Fruit fly (Drosophila melanogaster) whole organism, embryonic: ENCODE data around the gene Doa.

Experiments used
- Aef1 ChIP-seq: fragments of 200-800 bp; sonication (Bioruptor generic); IDR thresholded peaks from 3 replicates; pipeline ENCODE4 v1.3.6; 2022; ENCODE audit warnings: missing biosample characterization, missing genetic modification characterization
- BtbVII ChIP-seq: fragments of 200-800 bp; sonication (Bioruptor generic); optimal IDR thresholded peaks from 3 replicates; lab custom pipeline; 2017; ENCODE audit warnings: missing biosample characterization, mild to moderate bottlenecking, missing genetic modification characterization
- Bteb2 ChIP-seq: fragments of 200-800 bp; sonication (Bioruptor generic); optimal IDR thresholded peaks from 2 replicates; lab custom pipeline; 2016; ENCODE audit warnings: missing biosample characterization, missing genetic modification characterization
- CG1024 ChIP-seq: fragments of 200-800 bp; sonication (Bioruptor generic); IDR thresholded peaks from 2 replicates; pipeline ENCODE4 v1.3.6; 2022; ENCODE audit warnings: missing biosample characterization, missing genetic modification characterization
- CG10979 ChIP-seq: fragments of 200-800 bp; sonication (Bioruptor generic); optimal IDR thresholded peaks from 2 replicates; lab custom pipeline; 2018; ENCODE audit warnings: missing biosample characterization, mild to moderate bottlenecking, missing genetic modification characterization, moderate library complexity
- CG11093 ChIP-seq: fragments of 200-800 bp; sonication (Bioruptor generic); IDR thresholded peaks from 3 replicates; pipeline ENCODE4 v1.3.6; 2022; ENCODE audit warnings: missing biosample characterization, missing genetic modification characterization
- CG13123 ChIP-seq: fragments of 200-800 bp; sonication (Bioruptor generic); optimal IDR thresholded peaks from 2 replicates; lab custom pipeline; 2016; ENCODE audit warnings: missing biosample characterization, missing genetic modification characterization
- CG13296 ChIP-seq: fragments of 200-800 bp; sonication (Bioruptor generic); optimal IDR thresholded peaks from 3 replicates; lab custom pipeline; 2018; ENCODE audit warnings: missing biosample characterization, mild to moderate bottlenecking, missing genetic modification characterization
- CG14014 ChIP-seq: fragments of 200-800 bp; sonication (Bioruptor generic); IDR thresholded peaks from 2 replicates; pipeline ENCODE4 v1.3.6; 2022; ENCODE audit warnings: missing biosample characterization, missing genetic modification characterization
- CG14050 ChIP-seq: fragments of 200-800 bp; sonication (Bioruptor generic); IDR thresholded peaks from 3 replicates; pipeline ENCODE4 v1.3.6; 2022; ENCODE audit warnings: missing biosample characterization, missing genetic modification characterization
- CG14965 ChIP-seq: fragments of 200-800 bp; sonication (Bioruptor generic); optimal IDR thresholded peaks from 2 replicates; lab custom pipeline; 2016; ENCODE audit warnings: missing biosample characterization, missing genetic modification characterization, borderline replicate concordance
- CG1647 ChIP-seq: fragments of 200-800 bp; sonication (Bioruptor generic); optimal IDR thresholded peaks from 3 replicates; lab custom pipeline; 2016; ENCODE audit warnings: missing biosample characterization, missing genetic modification characterization
- CG16779 ChIP-seq: fragments of 200-800 bp; sonication (Bioruptor generic); IDR thresholded peaks from 2 replicates; pipeline ENCODE4 v1.3.6; 2022; ENCODE audit warnings: missing biosample characterization, missing genetic modification characterization
- CG18764 ChIP-seq: fragments of 200-800 bp; sonication (Bioruptor generic); optimal IDR thresholded peaks from 3 replicates; lab custom pipeline; 2016; ENCODE audit warnings: missing biosample characterization, missing genetic modification characterization
- CG2120 ChIP-seq: fragments of 200-800 bp; sonication (Bioruptor generic); optimal IDR thresholded peaks from 3 replicates; lab custom pipeline; 2016; ENCODE audit warnings: missing biosample characterization, missing genetic modification characterization
- CG4404 ChIP-seq: fragments of 200-800 bp; sonication (Bioruptor generic); IDR thresholded peaks from 2 replicates; pipeline ENCODE4 v1.3.6; 2022; ENCODE audit warnings: missing biosample characterization, missing genetic modification characterization
- CG5180 ChIP-seq: fragments of 200-800 bp; sonication (Bioruptor generic); optimal IDR thresholded peaks from 3 replicates; lab custom pipeline; 2017; ENCODE audit warnings: missing biosample characterization, missing genetic modification characterization, mild to moderate bottlenecking, moderate library complexity, missing genetic modification reagents
- CG6683 ChIP-seq: fragments of 200-800 bp; sonication (Bioruptor generic); optimal IDR thresholded peaks from 2 replicates; lab custom pipeline; 2017; ENCODE audit warnings: missing biosample characterization, mild to moderate bottlenecking, missing genetic modification characterization, missing genetic modification reagents
- CG6689 ChIP-seq: fragments of 200-800 bp; sonication (Bioruptor generic); IDR thresholded peaks from 2 replicates; pipeline ENCODE4 v1.3.6; 2022; ENCODE audit warnings: missing biosample characterization, missing genetic modification characterization
- CG7271 ChIP-seq: fragments of 200-800 bp; sonication (Bioruptor generic); optimal IDR thresholded peaks from 2 replicates; lab custom pipeline; 2018; ENCODE audit warnings: missing biosample characterization, mild to moderate bottlenecking, missing genetic modification characterization, moderate library complexity
- CG7556 ChIP-seq: fragments of 200-800 bp; sonication (Bioruptor generic); optimal IDR thresholded peaks from 2 replicates; lab custom pipeline; 2017; ENCODE audit warnings: missing biosample characterization, mild to moderate bottlenecking, missing genetic modification characterization
- CG7786 ChIP-seq: fragments of 200-800 bp; sonication (Bioruptor generic); optimal IDR thresholded peaks from 2 replicates; lab custom pipeline; 2016; ENCODE audit warnings: missing biosample characterization, missing genetic modification characterization
- CG7839 ChIP-seq: fragments of 200-800 bp; sonication (Bioruptor generic); optimal IDR thresholded peaks from 3 replicates; lab custom pipeline; 2018; ENCODE audit warnings: missing biosample characterization, mild to moderate bottlenecking, missing genetic modification characterization, moderate library complexity
- CG7987 ChIP-seq: fragments of 200-800 bp; sonication (Bioruptor generic); optimal IDR thresholded peaks from 2 replicates; lab custom pipeline; 2018; ENCODE audit warnings: missing biosample characterization, mild to moderate bottlenecking, missing genetic modification characterization, moderate library complexity
- Dad ChIP-seq: fragments of 200-800 bp; sonication (Bioruptor generic); optimal IDR thresholded peaks from 3 replicates; lab custom pipeline; 2016; ENCODE audit warnings: missing biosample characterization, missing genetic modification characterization
- Dbx ChIP-seq: fragments of 200-800 bp; sonication (Bioruptor generic); IDR thresholded peaks from 3 replicates; pipeline ENCODE4 v1.3.6; 2022; ENCODE audit warnings: missing biosample characterization, missing genetic modification characterization
- Gug ChIP-seq: fragments of 200-800 bp; sonication (Bioruptor generic); IDR thresholded peaks from 4 replicates; pipeline ENCODE4 v1.3.6; 2022; ENCODE audit warnings: missing biosample characterization, missing genetic modification characterization
- H15 ChIP-seq: fragments of 200-800 bp; sonication (Bioruptor generic); IDR thresholded peaks from 3 replicates; pipeline ENCODE4 v1.3.6; 2022; ENCODE audit warnings: missing biosample characterization, missing genetic modification characterization
- HmgZ ChIP-seq: fragments of 200-800 bp; sonication (Bioruptor generic); optimal IDR thresholded peaks from 2 replicates; lab custom pipeline; 2018; ENCODE audit warnings: missing biosample characterization, mild to moderate bottlenecking, missing genetic modification characterization
- Hmr ChIP-seq: fragments of 200-800 bp; sonication (Bioruptor generic); optimal IDR thresholded peaks from 3 replicates; lab custom pipeline; 2017; ENCODE audit warnings: mild to moderate bottlenecking, missing biosample characterization, missing genetic modification reagents, missing genetic modification characterization
- Hr39 ChIP-seq: fragments of >200 bp; optimal IDR thresholded peaks from 2 replicates; lab custom pipeline; 2017
- MBD-R2 ChIP-seq: fragments of 200-800 bp; sonication (Bioruptor generic); IDR thresholded peaks from 2 replicates; pipeline ENCODE4 v1.3.6; 2022; ENCODE audit warnings: missing biosample characterization, missing genetic modification characterization
- Nf-YB ChIP-seq: fragments of 200-800 bp; sonication (Bioruptor generic); optimal IDR thresholded peaks from 3 replicates; lab custom pipeline; 2019; ENCODE audit warnings: missing biosample characterization, mild to moderate bottlenecking, missing genetic modification characterization, moderate library complexity
- PHDP ChIP-seq: fragments of 200-800 bp; sonication (Bioruptor generic); optimal IDR thresholded peaks from 3 replicates; lab custom pipeline; 2018; ENCODE audit warnings: missing biosample characterization, mild to moderate bottlenecking, missing genetic modification characterization, moderate library complexity
- Sry-β ChIP-seq: fragments of 200-800 bp; sonication (Bioruptor generic); optimal IDR thresholded peaks from 2 replicates; lab custom pipeline; 2018; ENCODE audit warnings: missing biosample characterization, mild to moderate bottlenecking, missing genetic modification characterization, moderate library complexity
- Sry-δ ChIP-seq: fragments of 200-800 bp; sonication (Bioruptor generic); optimal IDR thresholded peaks from 2 replicates; lab custom pipeline; 2016; ENCODE audit warnings: missing biosample characterization, missing genetic modification characterization
- bowl ChIP-seq: fragments of 200-800 bp; sonication (Bioruptor generic); IDR thresholded peaks from 2 replicates; pipeline ENCODE4 v1.3.6; 2022; ENCODE audit warnings: missing biosample characterization, missing genetic modification characterization
- bsh ChIP-seq, 2 experiments: fragments of 200-800 bp; sonication (Bioruptor generic); optimal IDR thresholded peaks; 2 replicates each; lab custom pipeline; 2017 to 2018; ENCODE audit warnings: mild to moderate bottlenecking in 2 of 2, missing biosample characterization in 2 of 2, missing genetic modification characterization in 2 of 2, moderate library complexity in 1 of 2
- cad ChIP-seq: fragments of >200 bp; optimal IDR thresholded peaks from 2 replicates; lab custom pipeline; 2017; ENCODE audit warnings: missing biosample characterization, missing genetic modification characterization
- croc ChIP-seq: fragments of 200-800 bp; sonication (Bioruptor generic); conservative IDR thresholded peaks from 3 replicates; pipeline ENCODE4 v1.3.6; 2022; ENCODE audit warnings: missing biosample characterization, missing genetic modification characterization
- esg ChIP-seq: fragments of 200-800 bp; sonication (Bioruptor generic); conservative IDR thresholded peaks from 2 replicates; pipeline ENCODE4 v1.3.6; 2022; ENCODE audit warnings: missing biosample characterization, missing genetic modification characterization
- kay ChIP-seq: fragments of 200-800 bp; sonication (Bioruptor generic); optimal IDR thresholded peaks from 2 replicates; lab custom pipeline; 2016; ENCODE audit warnings: missing biosample characterization, missing genetic modification characterization
- knrl ChIP-seq: fragments of 200-800 bp; sonication (Bioruptor generic); IDR thresholded peaks from 3 replicates; pipeline ENCODE4 v1.3.6; 2022; ENCODE audit warnings: missing biosample characterization, missing genetic modification characterization; ENCODE audit not compliant: partially characterized antibody
- p53 ChIP-seq: fragments of 200-800 bp; sonication (Bioruptor generic); optimal IDR thresholded peaks from 2 replicates; lab custom pipeline; 2016; ENCODE audit warnings: missing biosample characterization, missing genetic modification characterization
- pita ChIP-seq: fragments of 200-800 bp; sonication (Bioruptor generic); optimal IDR thresholded peaks from 2 replicates; lab custom pipeline; 2017; ENCODE audit warnings: missing biosample characterization, mild to moderate bottlenecking, missing genetic modification characterization
- sim ChIP-seq: fragments of 200-800 bp; sonication (Bioruptor generic); IDR thresholded peaks from 2 replicates; pipeline ENCODE4 v1.3.6; 2022; ENCODE audit warnings: missing biosample characterization, missing genetic modification characterization
- tin ChIP-seq: fragments of 200-800 bp; sonication (Bioruptor generic); optimal IDR thresholded peaks from 3 replicates; lab custom pipeline; 2016; ENCODE audit warnings: missing biosample characterization, missing genetic modification characterization
- unc-4 ChIP-seq: fragments of 200-800 bp; sonication (Bioruptor generic); IDR thresholded peaks from 2 replicates; pipeline ENCODE4 v1.3.6; 2022; ENCODE audit warnings: missing biosample characterization, missing genetic modification characterization; ENCODE audit not compliant: partially characterized antibody
- wek ChIP-seq: fragments of 200-800 bp; sonication (Bioruptor generic); optimal IDR thresholded peaks from 3 replicates; lab custom pipeline; 2018; ENCODE audit warnings: missing biosample characterization, mild to moderate bottlenecking, missing genetic modification characterization, moderate library complexity
- yki ChIP-seq: fragments of >200 bp; optimal IDR thresholded peaks from 3 replicates; lab custom pipeline; 2018
- zfh2 ChIP-seq: fragments of 200-800 bp; sonication (Bioruptor generic); optimal IDR thresholded peaks from 2 replicates; lab custom pipeline; 2016; ENCODE audit warnings: missing biosample characterization, missing genetic modification characterization

Doa gene

dm6 chr3R:28959105-28959504 lies 71.2 kb downstream of the Doa start (continued):
- TF ChIP-seq croc (GFP tag; lab: Robert Waterston, UW), result no peak
- TF ChIP-seq CG11093 (GFP tag; lab: Robert Waterston, UW), result no peak
- no peak for TF ChIP-seq Gug (GFP tag; lab: Robert Waterston, UW)
- peak; percentile 19 for TF ChIP-seq CG6683
- TF ChIP-seq CG7786, result no peak
- peak; percentile 64 for TF ChIP-seq CG2120 (GFP tag; lab: Kevin White, UChicago)
- no peak for TF ChIP-seq CG6689
- no peak for TF ChIP-seq Bteb2 (GFP tag; lab: Kevin White, UChicago)
- TF ChIP-seq CG14014 (GFP tag; lab: Robert Waterston, UW), result no peak
- no peak for TF ChIP-seq CG14050 (GFP tag; lab: Robert Waterston, UW)
- TF ChIP-seq zfh2, result no peak
- TF ChIP-seq wek (GFP tag; lab: Kevin White, UChicago), result no peak
- TF ChIP-seq cad, result no peak
- no peak for TF ChIP-seq Dad
- TF ChIP-seq CG7556 (GFP tag; lab: Kevin White, UChicago), result peak; percentile 79
- TF ChIP-seq pita (GFP tag; lab: Kevin White, UChicago), result no peak
- no peak for TF ChIP-seq CG7987 (GFP tag; lab: Kevin White, UChicago)
- TF ChIP-seq unc-4 (GFP tag; lab: Robert Waterston, UW), result no peak
- no peak for TF ChIP-seq yki (lab: Kevin White, UChicago)
- TF ChIP-seq bsh (GFP tag; optimal IDR thresholded peaks at IDR 0.05; lab: Kevin White, UChicago), result no peak
- TF ChIP-seq CG16779, result no peak
- TF ChIP-seq CG10979 (tag; lab: Kevin White, UChicago), result no peak
- no peak for TF ChIP-seq CG1647
- TF ChIP-seq H15 (GFP tag; lab: Robert Waterston, UW), result no peak
- no peak for TF ChIP-seq knrl
- TF ChIP-seq MBD-R2 (GFP tag; lab: Robert Waterston, UW), result no peak
- peak; percentile 59 for TF ChIP-seq CG13296 (GFP tag; lab: Kevin White, UChicago)
- no peak for TF ChIP-seq CG13123 (GFP tag; lab: Kevin White, UChicago)
- no peak for TF ChIP-seq CG14965 (GFP tag; lab: Kevin White, UChicago)
- no peak for TF ChIP-seq Nf-YB
- no peak for TF ChIP-seq Aef1 (GFP tag; lab: Robert Waterston, UW)
- TF ChIP-seq PHDP (tag; lab: Kevin White, UChicago), result peak; percentile 48
- TF ChIP-seq CG7839 (tag; lab: Kevin White, UChicago), result peak; percentile 64
- TF ChIP-seq esg (GFP tag; lab: Robert Waterston, UW), result no peak
- TF ChIP-seq CG7271 (tag; lab: Kevin White, UChicago), result no peak
- TF ChIP-seq sim (GFP tag; lab: Robert Waterston, UW), result no peak
- no peak for TF ChIP-seq Sry-δ (GFP tag; lab: Kevin White, UChicago)
- TF ChIP-seq Dbx, result no peak
- no peak for TF ChIP-seq tin (GFP tag; lab: Kevin White, UChicago)
- TF ChIP-seq Sry-β (GFP tag; lab: Kevin White, UChicago), result no peak
- no peak for TF ChIP-seq CG18764
- no peak for TF ChIP-seq kay (GFP tag; lab: Kevin White, UChicago)
- TF ChIP-seq CG1024 (GFP tag; lab: Robert Waterston, UW), result no peak
- no peak for TF ChIP-seq bowl (GFP tag; lab: Robert Waterston, UW)
- TF ChIP-seq p53 (GFP tag; lab: Kevin White, UChicago), result no peak
- TF ChIP-seq Hr39 (lab: Kevin White, UChicago), result no peak
- peak; percentile 40 for TF ChIP-seq BtbVII (GFP tag; lab: Kevin White, UChicago)
- TF ChIP-seq HmgZ (tag; lab: Kevin White, UChicago), result no peak
- TF ChIP-seq CG5180 (GFP tag; lab: Kevin White, UChicago), result no peak
- peak; percentile 77 for TF ChIP-seq Hmr
- no peak for TF ChIP-seq CG4404 (GFP tag; lab: Robert Waterston, UW)
- TF ChIP-seq, all 482 proteins: peak for 87
